Fruit fly (Drosophila melanogaster) whole organism, embryonic: ENCODE measurements around the gene RIOK2.

Experiments used
- Antp ChIP-seq: fragments of 200-800 bp; sonication (Bioruptor generic); optimal IDR thresholded peaks from 3 replicates; lab custom pipeline; 2016; ENCODE audit warnings: missing biosample characterization, missing genetic modification characterization
- Atf-2 ChIP-seq: fragments of 200-800 bp; sonication (Bioruptor generic); optimal IDR thresholded peaks from 2 replicates; lab custom pipeline; 2016; ENCODE audit warnings: missing biosample characterization, missing genetic modification characterization
- Atf3 ChIP-seq: fragments of 200-800 bp; sonication (Bioruptor generic); optimal IDR thresholded peaks from 3 replicates; lab custom pipeline; 2016; ENCODE audit warnings: missing biosample characterization, missing genetic modification characterization
- Bgb ChIP-seq: fragments of 200-800 bp; sonication (Bioruptor generic); IDR thresholded peaks from 2 replicates; pipeline ENCODE4 v1.3.6; 2022; ENCODE audit warnings: missing biosample characterization, missing genetic modification characterization; ENCODE audit not compliant: partially characterized antibody
- CG10321 ChIP-seq: fragments of 200-800 bp; sonication (Bioruptor generic); IDR thresholded peaks from 2 replicates; pipeline ENCODE4 v1.3.6; 2022; ENCODE audit warnings: missing biosample characterization, missing genetic modification characterization
- CG10462 ChIP-seq: fragments of 200-800 bp; sonication (Bioruptor generic); optimal IDR thresholded peaks from 2 replicates; lab custom pipeline; 2016; ENCODE audit warnings: missing biosample characterization, missing genetic modification characterization
- CG11456 ChIP-seq: fragments of 200-800 bp; sonication (Bioruptor generic); IDR thresholded peaks from 3 replicates; pipeline ENCODE4 v1.3.6; 2022; ENCODE audit warnings: missing biosample characterization, missing genetic modification characterization
- CG11560 ChIP-seq: fragments of 200-800 bp; sonication (Bioruptor generic); IDR thresholded peaks from 3 replicates; pipeline ENCODE4 v1.3.6; 2022; ENCODE audit warnings: missing biosample characterization, missing genetic modification characterization
- CG12155 ChIP-seq: fragments of 200-800 bp; sonication (Bioruptor generic); optimal IDR thresholded peaks from 3 replicates; lab custom pipeline; 2016; ENCODE audit warnings: missing biosample characterization, missing genetic modification characterization
- CG13296 ChIP-seq: fragments of 200-800 bp; sonication (Bioruptor generic); optimal IDR thresholded peaks from 3 replicates; lab custom pipeline; 2018; ENCODE audit warnings: missing biosample characterization, mild to moderate bottlenecking, missing genetic modification characterization
- CG16815 ChIP-seq: fragments of 200-800 bp; sonication (Bioruptor generic); optimal IDR thresholded peaks from 3 replicates; lab custom pipeline; 2017; ENCODE audit warnings: missing biosample characterization, mild to moderate bottlenecking, missing genetic modification characterization
- CG17328 ChIP-seq: fragments of 200-800 bp; sonication (Bioruptor generic); IDR thresholded peaks from 2 replicates; pipeline ENCODE4 v1.3.6; 2022; ENCODE audit warnings: missing biosample characterization, missing genetic modification characterization
- CG2678 ChIP-seq: fragments of 200-800 bp; sonication (Bioruptor generic); optimal IDR thresholded peaks from 3 replicates; lab custom pipeline; 2019; ENCODE audit warnings: missing biosample characterization, mild to moderate bottlenecking, missing genetic modification characterization, moderate library complexity
- CG30020 ChIP-seq: fragments of 200-800 bp; optimal IDR thresholded peaks from 2 replicates; lab custom pipeline; 2019; ENCODE audit warnings: missing biosample characterization, mild to moderate bottlenecking, missing genetic modification characterization, moderate library complexity
- CG30431 ChIP-seq: fragments of 200-800 bp; sonication (Bioruptor generic); optimal IDR thresholded peaks from 2 replicates; lab custom pipeline; 2017; ENCODE audit warnings: missing biosample characterization, missing genetic modification characterization
- CG31365 ChIP-seq: fragments of 200-800 bp; sonication (Bioruptor generic); optimal IDR thresholded peaks from 2 replicates; lab custom pipeline; 2018; ENCODE audit warnings: missing biosample characterization, mild to moderate bottlenecking, missing genetic modification characterization
- CG4820 ChIP-seq: fragments of 200-800 bp; sonication (Bioruptor generic); optimal IDR thresholded peaks from 3 replicates; lab custom pipeline; 2016; ENCODE audit warnings: missing biosample characterization, missing genetic modification characterization
- CG8089 ChIP-seq: fragments of 200-800 bp; sonication (Bioruptor generic); optimal IDR thresholded peaks from 3 replicates; lab custom pipeline; 2016; ENCODE audit warnings: missing biosample characterization, missing genetic modification characterization
- CG8281 ChIP-seq: fragments of 200-800 bp; sonication (Bioruptor generic); optimal IDR thresholded peaks from 2 replicates; lab custom pipeline; 2018; ENCODE audit warnings: missing biosample characterization, mild to moderate bottlenecking, missing genetic modification characterization, moderate library complexity
- CG8290 ChIP-seq, 3 experiments: fragments of 200-800 bp; sonication (Bioruptor generic); optimal IDR thresholded peaks; 2 replicates each; lab custom pipeline; 2016 to 2019; ENCODE audit warnings: missing biosample characterization in 3 of 3, missing genetic modification characterization in 3 of 3, mild to moderate bottlenecking in 2 of 3, moderate library complexity in 1 of 3
- CG8924 ChIP-seq: fragments of 200-800 bp; optimal IDR thresholded peaks from 3 replicates; lab custom pipeline; 2019; ENCODE audit warnings: missing biosample characterization, mild to moderate bottlenecking, missing genetic modification characterization, moderate library complexity
- CG9876 ChIP-seq: fragments of 200-800 bp; sonication (Bioruptor generic); optimal IDR thresholded peaks from 2 replicates; lab custom pipeline; 2016; ENCODE audit warnings: missing biosample characterization, missing genetic modification characterization
- Camta ChIP-seq: fragments of 200-800 bp; sonication (Bioruptor generic); optimal IDR thresholded peaks from 2 replicates; lab custom pipeline; 2016; ENCODE audit warnings: missing biosample characterization, missing genetic modification characterization
- Deaf1 ChIP-seq: fragments of 200-800 bp; optimal IDR thresholded peaks from 3 replicates; lab custom pipeline; 2019; ENCODE audit warnings: missing biosample characterization, mild to moderate bottlenecking, missing genetic modification characterization, moderate library complexity
- HLH3B ChIP-seq: fragments of 200-800 bp; sonication (Bioruptor generic); IDR thresholded peaks from 2 replicates; pipeline ENCODE4 v1.3.6; 2022; ENCODE audit warnings: missing biosample characterization, missing genetic modification characterization
- HLH54F ChIP-seq: fragments of 200-800 bp; sonication (Bioruptor generic); optimal IDR thresholded peaks from 3 replicates; lab custom pipeline; 2016; ENCODE audit warnings: missing biosample characterization, missing genetic modification characterization
- HmgZ ChIP-seq: fragments of 200-800 bp; sonication (Bioruptor generic); optimal IDR thresholded peaks from 2 replicates; lab custom pipeline; 2018; ENCODE audit warnings: missing biosample characterization, mild to moderate bottlenecking, missing genetic modification characterization
- Hmr ChIP-seq: fragments of 200-800 bp; sonication (Bioruptor generic); optimal IDR thresholded peaks from 3 replicates; lab custom pipeline; 2017; ENCODE audit warnings: mild to moderate bottlenecking, missing biosample characterization, missing genetic modification reagents, missing genetic modification characterization
- Hsf ChIP-seq: fragments of 200-800 bp; sonication (Bioruptor generic); optimal IDR thresholded peaks from 3 replicates; lab custom pipeline; 2016; ENCODE audit warnings: missing biosample characterization, missing genetic modification characterization
- Kr ChIP-seq: fragments of 200-800 bp; sonication (Bioruptor generic); optimal IDR thresholded peaks from 2 replicates; lab custom pipeline; 2017; ENCODE audit warnings: missing biosample characterization, mild to moderate bottlenecking, missing genetic modification characterization
- MTF-1 ChIP-seq: fragments of 200-800 bp; sonication (Bioruptor generic); optimal IDR thresholded peaks from 2 replicates; lab custom pipeline; 2018; ENCODE audit warnings: missing biosample characterization, mild to moderate bottlenecking, missing genetic modification characterization, borderline replicate concordance
- Med ChIP-seq: fragments of 200-800 bp; sonication (Bioruptor generic); peaks from one replicate; lab custom pipeline; 2016; ENCODE audit warnings: missing biosample characterization, missing genetic modification characterization, mild to moderate bottlenecking, inconsistent platforms, moderate library complexity
- NfI ChIP-seq: fragments of 200-800 bp; sonication (Bioruptor generic); optimal IDR thresholded peaks from 3 replicates; lab custom pipeline; 2018; ENCODE audit warnings: missing biosample characterization, mild to moderate bottlenecking, missing genetic modification characterization, moderate library complexity
- Sox100B ChIP-seq: fragments of 200-800 bp; sonication (Bioruptor generic); optimal IDR thresholded peaks from 3 replicates; lab custom pipeline; 2018; ENCODE audit warnings: missing biosample characterization, mild to moderate bottlenecking, missing genetic modification characterization
- Tbp ChIP-seq: fragments of >200 bp; optimal IDR thresholded peaks from 2 replicates; lab custom pipeline; 2018; ENCODE audit warnings: missing biosample characterization, missing genetic modification characterization
- Xrp1 ChIP-seq: fragments of 200-800 bp; sonication (Bioruptor generic); IDR thresholded peaks from 2 replicates; pipeline ENCODE4 v1.3.6; 2022; ENCODE audit warnings: missing biosample characterization, missing genetic modification characterization
- ac ChIP-seq: fragments of 200-800 bp; sonication (Bioruptor generic); optimal IDR thresholded peaks from 3 replicates; lab custom pipeline; 2017; ENCODE audit warnings: missing biosample characterization, mild to moderate bottlenecking, missing genetic modification characterization
- ato ChIP-seq: fragments of 200-800 bp; sonication (Bioruptor generic); IDR thresholded peaks from 2 replicates; pipeline ENCODE4 v1.3.6; 2022; ENCODE audit warnings: missing biosample characterization, missing genetic modification characterization; ENCODE audit not compliant: partially characterized antibody
- corto ChIP-seq: fragments of 200-800 bp; sonication (Bioruptor generic); optimal IDR thresholded peaks from 2 replicates; lab custom pipeline; 2016; ENCODE audit warnings: missing biosample characterization, mild to moderate bottlenecking, missing genetic modification characterization, moderate library complexity
- grn ChIP-seq: fragments of 200-800 bp; sonication (Bioruptor generic); optimal IDR thresholded peaks from 3 replicates; lab custom pipeline; 2017; ENCODE audit warnings: missing biosample characterization, missing genetic modification characterization
- org-1 ChIP-seq: fragments of 200-800 bp; sonication (Bioruptor generic); optimal IDR thresholded peaks from 2 replicates; lab custom pipeline; 2017; ENCODE audit warnings: missing biosample characterization, missing genetic modification characterization
- phol ChIP-seq: fragments of 200-800 bp; sonication (Bioruptor generic); optimal IDR thresholded peaks from 3 replicates; lab custom pipeline; 2018; ENCODE audit warnings: missing biosample characterization, mild to moderate bottlenecking, missing genetic modification characterization, moderate library complexity
- pita ChIP-seq: fragments of 200-800 bp; sonication (Bioruptor generic); optimal IDR thresholded peaks from 2 replicates; lab custom pipeline; 2017; ENCODE audit warnings: missing biosample characterization, mild to moderate bottlenecking, missing genetic modification characterization
- pum ChIP-seq: fragments of 200-800 bp; sonication (Bioruptor generic); optimal IDR thresholded peaks from 2 replicates; lab custom pipeline; 2016; ENCODE audit warnings: missing biosample characterization, missing genetic modification characterization
- sqz ChIP-seq: fragments of 200-800 bp; sonication (Bioruptor generic); optimal IDR thresholded peaks from 3 replicates; lab custom pipeline; 2018; ENCODE audit warnings: missing biosample characterization, mild to moderate bottlenecking, missing genetic modification characterization
- stc ChIP-seq: fragments of 200-800 bp; sonication (Bioruptor generic); IDR thresholded peaks from 2 replicates; pipeline ENCODE4 v1.3.6; 2022; ENCODE audit warnings: missing biosample characterization, missing genetic modification characterization
- stwl ChIP-seq: fragments of 200-800 bp; sonication (Bioruptor generic); optimal IDR thresholded peaks from 3 replicates; lab custom pipeline; 2018; ENCODE audit warnings: missing biosample characterization, mild to moderate bottlenecking, missing genetic modification characterization, moderate library complexity
- unpg ChIP-seq: fragments of 200-800 bp; sonication (Bioruptor generic); optimal IDR thresholded peaks from 3 replicates; lab custom pipeline; 2018; ENCODE audit warnings: missing biosample characterization, mild to moderate bottlenecking, missing genetic modification characterization, moderate library complexity
- wdn ChIP-seq: fragments of 200-800 bp; sonication (Bioruptor generic); IDR thresholded peaks from 2 replicates; pipeline ENCODE4 v1.3.6; 2022; ENCODE audit warnings: missing biosample characterization, missing genetic modification characterization
- z ChIP-seq: fragments of 200-800 bp; sonication (Bioruptor generic); IDR thresholded peaks from 3 replicates; pipeline ENCODE4 v1.3.6; 2022; ENCODE audit warnings: missing biosample characterization, missing genetic modification characterization
- zfh2 ChIP-seq: fragments of 200-800 bp; sonication (Bioruptor generic); optimal IDR thresholded peaks from 2 replicates; lab custom pipeline; 2016; ENCODE audit warnings: missing biosample characterization, missing genetic modification characterization

The RIOK2 gene

dm6 chr3R:25221203-25221807 is 44.3 kb upstream of the RIOK2 start, which contains the start of gene Alg9 (continued):
- TF ChIP-seq CG8924 (tag; lab: Kevin White, UChicago) (no peak), Deaf1 (tag; lab: Kevin White, UChicago) (no peak), Hmr (no peak), unpg (GFP tag; lab: Kevin White, UChicago) (no peak), CG8089 (GFP tag; lab: Kevin White, UChicago) (no peak), Atf3 (GFP tag; lab: Kevin White, UChicago) (no peak), CG13296 (GFP tag; lab: Kevin White, UChicago) (no peak), CG10462 (GFP tag; lab: Kevin White, UChicago) (no peak), CG2678 (no peak), HLH3B (GFP tag; lab: Robert Waterston, UW) (no peak), wdn (GFP tag; lab: Robert Waterston, UW) (no peak), Camta (no peak), sqz (GFP tag; lab: Kevin White, UChicago) (no peak), CG17328 (GFP tag; lab: Robert Waterston, UW) (no peak), CG11456 (no peak), Kr (GFP tag; lab: Kevin White, UChicago) (no peak), CG4820 (GFP tag; lab: Kevin White, UChicago) (no peak), Atf-2 (GFP tag; lab: Kevin White, UChicago) (no peak), HmgZ (peak; percentile 44), CG16815 (GFP tag; lab: Kevin White, UChicago) (no peak), Hsf (no peak), zfh2 (GFP tag; lab: Kevin White, UChicago) (no peak), Sox100B (GFP tag; lab: Kevin White, UChicago) (no peak), CG10321 (no peak), HLH54F (GFP tag; lab: Kevin White, UChicago) (no peak), phol (tag; lab: Kevin White, UChicago) (peak; percentile 33), NfI (no peak), ac (GFP tag; lab: Kevin White, UChicago) (no peak), Antp (GFP tag; lab: Kevin White, UChicago) (no peak), stc (no peak), ato (GFP tag; lab: Robert Waterston, UW) (peak; percentile 86), MTF-1 (GFP tag; lab: Kevin White, UChicago) (no peak), Xrp1 (GFP tag; lab: Robert Waterston, UW) (no peak), CG30431 (no peak), Med (GFP tag; lab: Kevin White, UChicago) (peak; percentile 88), pita (GFP tag; lab: Kevin White, UChicago) (no peak), CG9876 (GFP tag; lab: Kevin White, UChicago) (no peak), corto (GFP tag; lab: Kevin White, UChicago) (no peak), CG31365 (no peak), CG12155 (no peak), Bgb (GFP tag; lab: Robert Waterston, UW) (peak; percentile 93), CG30020 (tag; lab: Kevin White, UChicago) (peak; percentile 76), pum (GFP tag; lab: Kevin White, UChicago) (no peak), CG11560 (no peak), grn (GFP tag; lab: Kevin White, UChicago) (no peak), CG8281 (tag; lab: Kevin White, UChicago) (no peak), org-1 (GFP tag; lab: Kevin White, UChicago) (no peak), Tbp (GFP tag; lab: Kevin White, UChicago) (no peak), stwl (tag; lab: Kevin White, UChicago) (peak; percentile 93), z (GFP tag; lab: Robert Waterston, UW) (no peak), CG8290 (GFP tag; optimal IDR thresholded peaks at IDR 0.05; lab: Kevin White, UChicago) (no peak), CG8290 (tag; optimal IDR thresholded peaks at IDR 0.05; lab: Kevin White, UChicago) (no peak)
